Worm (Caenorhabditis elegans): ENCODE measurements around the gene C39B10.7.

ce11 chrX:10499590-10499989 is 22.9 kb downstream of the C39B10.7 start, which contains the start of gene vab-3:
- TF ChIP-seq efl-1 (GFP tag; optimal IDR thresholded peaks at IDR 0.05): no peak
- no peak for TF ChIP-seq nhr-27 (tag; optimal IDR thresholded peaks at IDR 0.05)
- no peak for TF ChIP-seq tlf-1 (GFP tag; optimal IDR thresholded peaks at IDR 0.05)
- TF ChIP-seq B0261.1 (tag; optimal IDR thresholded peaks at IDR 0.05): no peak
- TF ChIP-seq Y79H2A.3 (GFP tag; conservative IDR thresholded peaks at IDR 0.05): no peak
- no peak for TF ChIP-seq F57C9.4 (tag; optimal IDR thresholded peaks at IDR 0.05)
- TF ChIP-seq nfya-2 (GFP tag; IDR thresholded peaks at IDR 0.05): no peak
- no peak for TF ChIP-seq mxl-1 (tag; optimal IDR thresholded peaks at IDR 0.05)
- no peak for TF ChIP-seq F52B5.7 (tag; optimal IDR thresholded peaks at IDR 0.05)
- no peak for TF ChIP-seq ztf-6 (GFP tag; IDR thresholded peaks at IDR 0.05)
- no peak for TF ChIP-seq B0035.1 (tag; optimal IDR thresholded peaks at IDR 0.05)
- no peak for TF ChIP-seq ama-1 (optimal IDR thresholded peaks at IDR 0.05)
- no peak for TF ChIP-seq ama-1 (GFP tag; optimal IDR thresholded peaks at IDR 0.05)
- TF ChIP-seq pbrm-1 (GFP tag; IDR thresholded peaks at IDR 0.05): no peak

Data from whole organism, young adult.